Worm (Caenorhabditis elegans): Measurements from ENCODE around the gene miro-1.

miro-1 gene

ce11 chrIV:4737258-4737657 lies 21.7 kb upstream of the miro-1 start, which contains the start of gene fbxb-78:
TSS of gene fbxb-78 (plus strand) at chrIV:4737558.
- TF ChIP-seq ceh-36 (tag; optimal IDR thresholded peaks at IDR 0.05) (no peak), aly-1 (tag; optimal IDR thresholded peaks at IDR 0.05) (no peak), hmg-4 (GFP tag; optimal IDR thresholded peaks at IDR 0.05) (no peak), tra-4 (tag; optimal IDR thresholded peaks at IDR 0.05) (no peak), sea-1 (GFP tag; conservative IDR thresholded peaks at IDR 0.05) (no peak), tbx-37 (GFP tag; conservative IDR thresholded peaks at IDR 0.05) (no peak), ceh-13 (GFP tag; optimal IDR thresholded peaks at IDR 0.05) (no peak), ama-1 (optimal IDR thresholded peaks at IDR 0.05) (no peak)

DNA sequence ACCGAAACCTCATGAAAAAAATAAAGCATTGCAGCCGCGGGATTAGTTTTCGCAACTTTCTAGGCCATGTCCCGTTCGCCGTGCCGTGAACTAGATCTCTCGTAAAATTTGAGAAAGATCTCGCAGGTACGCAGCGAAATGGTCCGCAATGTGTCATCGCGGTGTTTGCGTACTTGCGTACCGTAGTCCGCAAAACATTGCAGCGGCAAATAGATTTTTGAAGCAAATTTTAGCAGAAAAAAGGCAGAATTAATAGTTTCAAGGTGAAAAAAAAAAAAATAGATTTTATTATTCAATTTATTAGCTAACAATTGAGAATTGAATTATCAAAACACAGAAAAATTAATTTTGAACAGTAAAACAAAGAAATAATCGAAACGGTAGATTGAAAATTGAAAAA lies 12.3 kb upstream of the miro-1 start:
- peak; percentile 3 for TF ChIP-seq F13C5.2 (tag; optimal IDR thresholded peaks at IDR 0.05)
- peak; percentile 51; the same call in 1 of the 2 replicates for TF ChIP-seq scrt-1 (GFP tag; IDR thresholded peaks at IDR 0.05)
- TF ChIP-seq pes-1 (GFP tag; IDR thresholded peaks at IDR 0.05): peak; percentile 73
- peak; percentile 56; the same call in 1 of the 2 replicates for TF ChIP-seq tbx-37 (GFP tag; conservative IDR thresholded peaks at IDR 0.05)
- TF ChIP-seq sea-1 (GFP tag; conservative IDR thresholded peaks at IDR 0.05): peak; percentile 67; the same call in 1 of the 2 replicates
- 0 out of 2 replicates have a peak, but pooled peaks have one; percentile 50 for TF ChIP-seq tbx-11 (GFP tag; IDR thresholded peaks at IDR 0.05)

- peak; percentile 72 for TF ChIP-seq pes-1 (GFP tag; IDR thresholded peaks at IDR 0.05)
- TF ChIP-seq sea-1 (GFP tag; conservative IDR thresholded peaks at IDR 0.05): 0 out of 2 replicates have a peak, but pooled peaks have one; percentile 50
- TF ChIP-seq scrt-1 (GFP tag; IDR thresholded peaks at IDR 0.05): peak; percentile 74
- TF ChIP-seq flt-1 (GFP tag; IDR thresholded peaks at IDR 0.05): 0 out of 2 replicates have a peak, but pooled peaks have one; percentile 38
- TF ChIP-seq tbx-37 (GFP tag; conservative IDR thresholded peaks at IDR 0.05): peak; percentile 67; the same call in 1 of the 2 replicates
These were observed 9.9 kb upstream of the miro-1 start for ce11 chrIV:4725478-4725920.

- TF ChIP-seq tbx-11 (GFP tag; IDR thresholded peaks at IDR 0.05) (no peak), tra-4 (tag; optimal IDR thresholded peaks at IDR 0.05) (no peak), aly-1 (tag; optimal IDR thresholded peaks at IDR 0.05) (no peak), pes-1 (GFP tag; IDR thresholded peaks at IDR 0.05) (no peak), hmbx-1 (tag; optimal IDR thresholded peaks at IDR 0.05) (no peak), tbx-37 (GFP tag; conservative IDR thresholded peaks at IDR 0.05) (no peak), hmg-4 (GFP tag; optimal IDR thresholded peaks at IDR 0.05) (no peak), sea-1 (GFP tag; conservative IDR thresholded peaks at IDR 0.05) (no peak)
These were observed 9.0 kb upstream of the miro-1 start, which contains the start of gene K08F11.1 for ce11 chrIV:4724562-4724961. TSS of gene K08F11.1 (plus strand) at chrIV:4724862.

ce11 chrIV:4723687-4724086 lies 8.1 kb upstream of the miro-1 start:
- TF ChIP-seq ama-1 (optimal IDR thresholded peaks at IDR 0.05) (no peak), hnd-1 (tag; optimal IDR thresholded peaks at IDR 0.05) (no peak), ceh-13 (GFP tag; optimal IDR thresholded peaks at IDR 0.05) (no peak), scrt-1 (GFP tag; IDR thresholded peaks at IDR 0.05) (no peak), hmg-4 (GFP tag; optimal IDR thresholded peaks at IDR 0.05) (no peak), ceh-36 (tag; optimal IDR thresholded peaks at IDR 0.05) (no peak), B0310.2 (tag; optimal IDR thresholded peaks at IDR 0.05) (no peak), hmbx-1 (tag; optimal IDR thresholded peaks at IDR 0.05) (no peak), tra-4 (tag; optimal IDR thresholded peaks at IDR 0.05) (no peak), F13C5.2 (tag; optimal IDR thresholded peaks at IDR 0.05) (no peak)

ce11 chrIV:4720522-4720921 lies 4.9 kb upstream of the miro-1 start:
- peak; percentile 22; the same call in 1 of the 2 replicates for TF ChIP-seq pes-1 (GFP tag; IDR thresholded peaks at IDR 0.05)

- TF ChIP-seq ets-7 (tag; optimal IDR thresholded peaks at IDR 0.05) (no peak), hmbx-1 (tag; optimal IDR thresholded peaks at IDR 0.05) (no peak), aly-1 (tag; optimal IDR thresholded peaks at IDR 0.05) (no peak), scrt-1 (GFP tag; IDR thresholded peaks at IDR 0.05) (no peak), hnd-1 (tag; optimal IDR thresholded peaks at IDR 0.05) (no peak), tbx-11 (GFP tag; IDR thresholded peaks at IDR 0.05) (no peak), B0310.2 (tag; optimal IDR thresholded peaks at IDR 0.05) (no peak), F13C5.2 (tag; optimal IDR thresholded peaks at IDR 0.05) (no peak), tra-4 (tag; optimal IDR thresholded peaks at IDR 0.05) (no peak), ceh-36 (tag; optimal IDR thresholded peaks at IDR 0.05) (peak; percentile 23), hmg-4 (GFP tag; optimal IDR thresholded peaks at IDR 0.05) (no peak), ceh-13 (GFP tag; optimal IDR thresholded peaks at IDR 0.05) (no peak), ama-1 (optimal IDR thresholded peaks at IDR 0.05) (peak; percentile 65), flt-1 (GFP tag; IDR thresholded peaks at IDR 0.05) (no peak), sea-1 (GFP tag; conservative IDR thresholded peaks at IDR 0.05) (no peak), tbx-37 (GFP tag; conservative IDR thresholded peaks at IDR 0.05) (peak; percentile 68), pes-1 (GFP tag; IDR thresholded peaks at IDR 0.05) (peak; percentile 61; the same call in 1 of the 2 replicates)
These were observed 3.2 kb downstream of the miro-1 start, which contains the start of gene yars-2 for ce11 chrIV:4712376-4712775. TSS of gene yars-2 (minus strand) at chrIV:4712624.

DNA sequence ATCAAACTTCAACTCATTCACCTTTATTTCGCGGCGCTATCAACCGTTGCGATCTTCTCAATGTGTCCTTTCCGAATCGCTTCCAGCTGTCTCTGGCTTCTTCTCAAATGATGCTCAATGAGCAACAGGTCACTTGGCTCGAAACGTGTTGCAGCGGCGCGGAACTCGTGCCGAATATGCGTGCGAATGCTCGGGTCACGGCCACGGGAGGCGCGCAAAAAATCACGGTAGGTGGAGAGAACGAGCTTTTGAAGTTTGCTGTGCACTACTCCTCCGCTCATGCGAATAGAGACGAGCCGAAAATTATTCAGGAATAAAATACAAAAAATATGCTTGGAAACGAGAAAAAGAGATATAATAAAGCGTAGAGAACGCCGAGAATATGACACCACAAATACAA lies 5.1 kb downstream of the miro-1 start, which contains the start of gene cif-1:
Gene cif-1, minus strand, starts transcription at position 297 of the 400 bp plus-strand sequence.
- no peak for TF ChIP-seq tbx-11 (GFP tag; IDR thresholded peaks at IDR 0.05)
- TF ChIP-seq ceh-13 (GFP tag; optimal IDR thresholded peaks at IDR 0.05): no peak
- no peak for TF ChIP-seq flt-1 (GFP tag; IDR thresholded peaks at IDR 0.05)
- TF ChIP-seq aly-1 (tag; optimal IDR thresholded peaks at IDR 0.05): no peak
- no peak for TF ChIP-seq tra-4 (tag; optimal IDR thresholded peaks at IDR 0.05)
- no peak for TF ChIP-seq ceh-36 (tag; optimal IDR thresholded peaks at IDR 0.05)
- no peak for TF ChIP-seq B0310.2 (tag; optimal IDR thresholded peaks at IDR 0.05)
- no peak for TF ChIP-seq tbx-37 (GFP tag; conservative IDR thresholded peaks at IDR 0.05)
- no peak for TF ChIP-seq pes-1 (GFP tag; IDR thresholded peaks at IDR 0.05)
- no peak for TF ChIP-seq hmg-4 (GFP tag; optimal IDR thresholded peaks at IDR 0.05)
